Worm (Caenorhabditis elegans) whole organism, L2 larva: Measurements from ENCODE around the gene F56D6.22.

ENCODE experiments used
- alr-1 ChIP-seq: fragments of 150-350 bp; optimal IDR thresholded peaks from 2 replicates; lab custom pipeline; 2014; ENCODE audit warnings: missing biosample characterization, missing genetic modification characterization
- aly-2 ChIP-seq: fragments of 150-350 bp; optimal IDR thresholded peaks from 2 replicates; lab custom pipeline; 2014; ENCODE audit warnings: missing biosample characterization, missing genetic modification characterization
- ceh-82 ChIP-seq: fragments of 150-350 bp; optimal IDR thresholded peaks from 2 replicates; lab custom pipeline; 2014; ENCODE audit warnings: missing biosample characterization, missing genetic modification characterization
- elt-3 ChIP-seq: sonication (generic microtip); optimal IDR thresholded peaks from 2 replicates; lab custom pipeline; 2017; ENCODE audit warnings: missing biosample characterization, missing genetic modification characterization
- lin-11 ChIP-seq: fragments of 150-350 bp; sonication (generic microtip); optimal IDR thresholded peaks from 2 replicates; lab custom pipeline; 2014; ENCODE audit warnings: missing biosample characterization, missing genetic modification characterization, inconsistent platforms, mixed read lengths
- nhr-237 ChIP-seq: fragments of 150-350 bp; optimal IDR thresholded peaks from 2 replicates; lab custom pipeline; 2014; ENCODE audit warnings: missing biosample characterization, missing genetic modification characterization
- nhr-77 ChIP-seq: fragments of 150-350 bp; optimal IDR thresholded peaks from 2 replicates; lab custom pipeline; 2014; ENCODE audit warnings: missing biosample characterization, missing genetic modification characterization
- snpc-4 ChIP-seq: fragments of 150-350 bp; optimal IDR thresholded peaks from 2 replicates; lab custom pipeline; 2014; ENCODE audit warnings: missing biosample characterization, missing genetic modification characterization
- unc-39 ChIP-seq: fragments of 150-350 bp; optimal IDR thresholded peaks from 2 replicates; lab custom pipeline; 2014; ENCODE audit warnings: missing biosample characterization, missing genetic modification characterization
- unc-62 ChIP-seq: fragments of 150-350 bp; optimal IDR thresholded peaks from 2 replicates; lab custom pipeline; 2014; ENCODE audit warnings: missing biosample characterization, missing genetic modification reagents, missing genetic modification characterization
- ztf-4 ChIP-seq: fragments of 150-350 bp; optimal IDR thresholded peaks from 2 replicates; lab custom pipeline; 2014; ENCODE audit warnings: missing biosample characterization, missing genetic modification characterization

DNA sequence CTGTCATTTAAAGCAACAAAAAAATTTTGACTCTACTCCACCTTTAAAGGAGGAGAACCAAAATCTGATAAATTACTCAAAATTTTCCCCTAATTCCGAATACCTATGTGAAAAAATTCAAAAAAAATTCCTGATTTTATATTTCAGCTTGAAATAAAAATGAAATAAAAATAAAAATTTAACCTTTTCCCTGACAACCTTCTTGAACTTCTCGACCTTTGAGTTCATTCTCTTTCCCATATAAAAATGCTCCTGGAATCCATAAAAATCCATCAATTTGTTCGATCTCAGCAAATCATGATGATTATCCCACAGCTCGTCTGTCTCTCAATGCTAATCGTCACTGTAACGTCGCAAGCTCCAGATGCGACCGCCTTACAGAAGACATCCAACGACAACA lies 4.5 kb downstream of the F56D6.22 start, which contains the start of gene F56D6.6:
- TF ChIP-seq nhr-77 (tag; lab: Kevin White, UChicago) = no peak
- no peak for TF ChIP-seq unc-62
- no peak for TF ChIP-seq elt-3 (tag; lab: Kevin White, UChicago)
- no peak for TF ChIP-seq ceh-82 (tag; lab: Kevin White, UChicago)
- no peak for TF ChIP-seq nhr-237 (tag; lab: Kevin White, UChicago)
- no peak for TF ChIP-seq lin-11 (tag; lab: Kevin White, UChicago)
- TF ChIP-seq alr-1 (tag; lab: Kevin White, UChicago) = no peak
- TF ChIP-seq snpc-4 = no peak
- TF ChIP-seq unc-39 (tag; lab: Kevin White, UChicago) = no peak
- no peak for TF ChIP-seq aly-2 (tag; lab: Kevin White, UChicago)
- no peak for TF ChIP-seq ztf-4
